Worm (Caenorhabditis elegans) whole organism, early embryonic: ENCODE measurements around the gene F08F8.7.

Experiments used
- B0310.2 ChIP-seq: sonication (generic microtip); optimal IDR thresholded peaks from 2 replicates; lab custom pipeline; 2016; ENCODE audit warnings: mild to moderate bottlenecking, missing genetic modification characterization, missing compliant biosample characterization
- F13C5.2 ChIP-seq: sonication (generic microtip); optimal IDR thresholded peaks from 2 replicates; lab custom pipeline; 2017; ENCODE audit warnings: mild to moderate bottlenecking, missing genetic modification characterization, inconsistent platforms, missing compliant biosample characterization
- aly-1 ChIP-seq: sonication (generic microtip); optimal IDR thresholded peaks from 2 replicates; lab custom pipeline; 2016; ENCODE audit warnings: missing genetic modification characterization, missing compliant biosample characterization
- ama-1 ChIP-seq: fragments of 150-350 bp; optimal IDR thresholded peaks from 2 replicates; lab custom pipeline; 2014
- ceh-13 ChIP-seq: fragments of 200-800 bp; sonication (Bioruptor generic); optimal IDR thresholded peaks from 2 replicates; lab custom pipeline; 2018; ENCODE audit warnings: mild to moderate bottlenecking, missing genetic modification characterization, missing compliant biosample characterization
- ceh-36 ChIP-seq: sonication (generic microtip); optimal IDR thresholded peaks from 2 replicates; lab custom pipeline; 2016; ENCODE audit warnings: missing genetic modification characterization, inconsistent platforms, missing compliant biosample characterization
- ets-7 ChIP-seq: sonication (generic microtip); optimal IDR thresholded peaks from 2 replicates; lab custom pipeline; 2016; ENCODE audit warnings: missing genotype, missing genetic modification characterization, missing compliant biosample characterization
- flt-1 ChIP-seq: fragments of 200-800 bp; sonication (Bioruptor generic); IDR thresholded peaks from 2 replicates; pipeline ENCODE4 v1.3.6; 2022; ENCODE audit warnings: missing genetic modification characterization, missing compliant biosample characterization
- hmbx-1 ChIP-seq: sonication (generic microtip); optimal IDR thresholded peaks from 2 replicates; lab custom pipeline; 2016; ENCODE audit warnings: mild to moderate bottlenecking, missing genetic modification characterization, missing compliant biosample characterization
- hmg-4 ChIP-seq: fragments of 200-800 bp; sonication (Bioruptor generic); optimal IDR thresholded peaks from 2 replicates; lab custom pipeline; 2018; ENCODE audit warnings: mild to moderate bottlenecking, missing genetic modification characterization, missing compliant biosample characterization
- hnd-1 ChIP-seq: sonication (generic microtip); optimal IDR thresholded peaks from 2 replicates; lab custom pipeline; 2016; ENCODE audit warnings: missing genetic modification characterization, missing compliant biosample characterization
- pes-1 ChIP-seq: fragments of 200-800 bp; sonication (Bioruptor generic); IDR thresholded peaks from 2 replicates; pipeline ENCODE4 v1.3.6; 2022; ENCODE audit warnings: missing genetic modification reagents, missing genetic modification characterization, missing compliant biosample characterization
- scrt-1 ChIP-seq: fragments of 200-800 bp; sonication (Bioruptor generic); IDR thresholded peaks from 2 replicates; pipeline ENCODE4 v1.3.6; 2022; ENCODE audit warnings: missing genetic modification characterization, missing compliant biosample characterization
- sea-1 ChIP-seq: fragments of 200-800 bp; sonication (Bioruptor generic); conservative IDR thresholded peaks from 2 replicates; pipeline ENCODE4 v1.3.6; 2022; ENCODE audit warnings: missing genetic modification characterization, missing compliant biosample characterization
- tbx-11 ChIP-seq: fragments of 200-800 bp; sonication (Bioruptor generic); IDR thresholded peaks from 2 replicates; pipeline ENCODE4 v1.3.6; 2022; ENCODE audit warnings: missing genetic modification characterization, missing compliant biosample characterization
- tbx-37 ChIP-seq: fragments of 200-800 bp; sonication (Bioruptor generic); conservative IDR thresholded peaks from 2 replicates; pipeline ENCODE4 v1.3.6; 2022; ENCODE audit warnings: missing genetic modification reagents, missing genetic modification characterization, missing compliant biosample characterization
- tra-4 ChIP-seq: sonication (generic microtip); optimal IDR thresholded peaks from 2 replicates; lab custom pipeline; 2017; ENCODE audit warnings: missing genetic modification characterization, missing compliant biosample characterization

Gene F08F8.7

ce11 chrIII:7298045-7298444 is 48.9 kb downstream of the F08F8.7 start:
- TF ChIP-seq aly-1 (tag; lab: Kevin White, UChicago) (no peak), scrt-1 (no peak), tra-4 (tag; lab: Kevin White, UChicago) (no peak), pes-1 (GFP tag; lab: Robert Waterston, UW) (no peak), tbx-11 (GFP tag; lab: Robert Waterston, UW) (no peak), B0310.2 (tag; lab: Kevin White, UChicago) (no peak), hmbx-1 (tag; lab: Kevin White, UChicago) (no peak), F13C5.2 (tag; lab: Kevin White, UChicago) (no peak), ama-1 (lab: Kevin White, UChicago) (no peak), hnd-1 (tag; lab: Kevin White, UChicago) (no peak), ets-7 (no peak), tbx-37 (no peak), sea-1 (GFP tag; lab: Robert Waterston, UW) (no peak), ceh-36 (no peak), ceh-13 (GFP tag; lab: Kevin White, UChicago) (no peak)

- TF ChIP-seq sea-1 (GFP tag; lab: Robert Waterston, UW): no peak
- no peak for TF ChIP-seq tbx-11 (GFP tag; lab: Robert Waterston, UW)
- TF ChIP-seq flt-1 (GFP tag; lab: Robert Waterston, UW): no peak
- TF ChIP-seq ama-1 (lab: Kevin White, UChicago): no peak
- no peak for TF ChIP-seq pes-1 (GFP tag; lab: Robert Waterston, UW)
- TF ChIP-seq hmbx-1 (tag; lab: Kevin White, UChicago): no peak
- no peak for TF ChIP-seq tbx-37
- no peak for TF ChIP-seq aly-1 (tag; lab: Kevin White, UChicago)
- TF ChIP-seq F13C5.2 (tag; lab: Kevin White, UChicago): no peak
- TF ChIP-seq scrt-1: no peak
- no peak for TF ChIP-seq B0310.2 (tag; lab: Kevin White, UChicago)
- no peak for TF ChIP-seq hmg-4 (GFP tag; lab: Kevin White, UChicago)
- TF ChIP-seq hnd-1 (tag; lab: Kevin White, UChicago): no peak
- no peak for TF ChIP-seq ceh-36
- TF ChIP-seq ets-7: no peak
These were observed 49.8 kb downstream of the F08F8.7 start for ce11 chrIII:7297045-7297680.

ce11 chrIII:7296092-7296668 is 50.8 kb downstream of the F08F8.7 start:
- TF ChIP-seq flt-1 (GFP tag; lab: Robert Waterston, UW) (no peak), ceh-13 (GFP tag; lab: Kevin White, UChicago) (no peak), scrt-1 (no peak), tbx-11 (GFP tag; lab: Robert Waterston, UW) (no peak), tbx-37 (no peak), ama-1 (lab: Kevin White, UChicago) (no peak)
